Worm (Caenorhabditis elegans): ENCODE data around the gene ZK792.1.

ZK792.1 gene

ce11 chrIV:11694143-11694542 lies 34.5 kb downstream of the ZK792.1 start, which contains the start of gene ZK792.7:
Gene ZK792.7 (plus strand): TSS chrIV:11694443.
- no peak for TF ChIP-seq unc-62 (GFP tag; optimal IDR thresholded peaks at IDR 0.05)

- TF ChIP-seq unc-62 (GFP tag; optimal IDR thresholded peaks at IDR 0.05), result no peak
These were observed 36.0 kb downstream of the ZK792.1 start for ce11 chrIV:11695634-11696033.

ce11 chrIV:11697514-11697913 lies 37.9 kb downstream of the ZK792.1 start:
- TF ChIP-seq unc-62 (GFP tag; optimal IDR thresholded peaks at IDR 0.05), result no peak

- TF ChIP-seq unc-62 (GFP tag; optimal IDR thresholded peaks at IDR 0.05), result no peak
These were observed 40.5 kb downstream of the ZK792.1 start for ce11 chrIV:11700100-11700499.

- TF ChIP-seq unc-62 (GFP tag; optimal IDR thresholded peaks at IDR 0.05), result no peak
These were observed 41.1 kb downstream of the ZK792.1 start, which contains the start of gene dpy-20 for ce11 chrIV:11700752-11701151. Gene dpy-20 (minus strand): TSS chrIV:11700852.

DNA sequence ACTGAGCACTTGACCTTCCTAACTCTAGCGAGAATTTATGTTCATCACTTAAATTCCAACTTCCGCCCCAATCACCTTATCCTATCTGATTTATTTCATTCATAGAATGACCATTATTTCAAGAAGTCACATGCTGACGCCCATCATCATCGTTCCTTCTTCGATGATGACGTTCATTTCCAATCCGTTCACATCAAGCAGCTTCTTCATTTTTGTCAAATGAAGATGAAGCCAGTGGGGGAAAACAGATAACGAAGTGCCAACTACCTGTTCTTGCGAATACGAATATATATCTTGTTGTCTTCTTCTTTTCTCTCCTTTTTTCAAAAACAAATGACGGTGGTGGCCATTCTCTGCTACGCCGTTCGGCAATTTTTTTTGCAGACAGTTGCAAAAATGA lies 42.2 kb downstream of the ZK792.1 start:
- no peak for TF ChIP-seq unc-62 (GFP tag; optimal IDR thresholded peaks at IDR 0.05)

DNA sequence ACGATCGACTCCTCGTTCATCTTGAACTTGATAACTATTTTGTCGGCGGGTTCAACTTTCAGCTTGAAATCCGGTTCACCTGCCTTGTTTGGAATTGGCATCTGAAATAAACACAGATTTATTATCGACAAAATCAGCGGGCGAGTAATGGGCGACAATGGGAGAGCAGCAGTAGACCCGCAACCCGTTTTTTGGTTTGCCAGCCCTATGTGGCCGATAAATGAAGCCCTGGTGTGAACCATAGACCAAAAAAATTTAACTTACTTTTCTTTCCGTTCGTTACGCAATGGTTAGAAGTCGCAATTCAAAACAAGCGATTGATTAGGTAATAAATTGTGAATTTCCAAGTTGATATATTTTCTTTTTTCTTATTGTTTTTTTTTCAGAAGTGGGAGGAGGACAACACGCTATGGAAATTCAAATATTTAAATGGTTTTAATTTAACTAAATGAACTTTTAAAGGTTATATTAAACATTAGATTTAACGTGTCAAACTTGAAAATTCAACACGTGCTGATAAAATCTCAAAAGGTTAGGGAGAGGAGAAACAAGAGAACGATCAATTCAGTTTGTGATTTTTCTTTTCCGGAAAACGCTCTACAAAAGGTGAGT lies 44.1 kb downstream of the ZK792.1 start, which contains the start of the genes T22B3.3 and alg-3:
TSS of gene T22B3.3 (minus strand) at position 101 of the 612 bp plus-strand sequence.
TSS of gene alg-3 (plus strand) at position 562 of the 612 bp plus-strand sequence.
- TF ChIP-seq unc-62 (GFP tag; optimal IDR thresholded peaks at IDR 0.05), result no peak

- no peak for TF ChIP-seq unc-62 (GFP tag; optimal IDR thresholded peaks at IDR 0.05)
These were observed 50.7 kb downstream of the ZK792.1 start for ce11 chrIV:11710331-11710730.

ce11 chrIV:11713289-11713688 lies 53.6 kb downstream of the ZK792.1 start:
- TF ChIP-seq unc-62 (GFP tag; optimal IDR thresholded peaks at IDR 0.05), result no peak

- TF ChIP-seq unc-62 (GFP tag; optimal IDR thresholded peaks at IDR 0.05), result no peak
These were observed 55.1 kb downstream of the ZK792.1 start, which contains the start of gene magi-1 for ce11 chrIV:11714739-11715138. Gene magi-1 (plus strand): TSS chrIV:11715039.
